Worm (Caenorhabditis elegans): ENCODE results near the gene nhr-27.

DNA sequence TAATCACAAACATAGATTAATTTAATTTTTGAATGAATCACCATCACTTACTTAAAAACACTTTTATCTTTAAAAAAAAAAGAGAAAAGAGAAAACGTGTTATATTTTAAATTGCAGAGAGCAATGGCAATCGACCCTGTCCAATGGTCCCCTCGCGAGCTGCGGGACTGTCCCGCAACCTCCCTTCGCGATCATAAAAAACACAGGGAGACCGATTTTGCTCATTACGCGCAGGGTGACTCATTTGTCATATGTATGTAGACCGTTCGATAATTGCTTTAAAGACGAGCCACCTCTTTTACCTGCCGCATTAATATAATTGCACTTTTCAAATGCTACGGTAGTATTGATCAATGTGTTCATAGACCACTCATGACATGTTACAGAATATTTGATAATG, 78.0 kb downstream of the nhr-27 start:
- TF ChIP-seq Y53F4B.3 (GFP tag; IDR thresholded peaks at IDR 0.05) (no peak), ets-4 (GFP tag; optimal IDR thresholded peaks at IDR 0.05) (no peak), mel-28 (tag; optimal IDR thresholded peaks at IDR 0.05; ENCODE audit: borderline replicate concordance) (no peak), nhr-90 (tag; optimal IDR thresholded peaks at IDR 0.05) (no peak), mcd-1 (GFP tag; IDR thresholded peaks at IDR 0.05) (no peak), ceh-27 (GFP tag; optimal IDR thresholded peaks at IDR 0.05) (no peak)

All from whole organism, young adult.